Worm (Caenorhabditis elegans) whole organism, midembryonic: Measurements from ENCODE around the gene C25H3.3.
A peak's percentile ranks its signal among the peaks of the same experiment; 100 is the strongest.

Experiments used
- T22C8.4 ChIP-seq: fragments of 200-800 bp; sonication (Bioruptor generic); IDR thresholded peaks from 2 replicates; pipeline ENCODE4 v1.3.6; 2022; ENCODE audit warnings: missing genetic modification characterization, missing compliant biosample characterization
- cog-1 ChIP-seq: sonication (generic microtip); optimal IDR thresholded peaks from 2 replicates; lab custom pipeline; 2016; ENCODE audit warnings: missing genetic modification characterization, missing compliant biosample characterization
- flt-1 ChIP-seq: fragments of 200-800 bp; sonication (Bioruptor generic); IDR thresholded peaks from 2 replicates; pipeline ENCODE4 v1.3.6; 2022; ENCODE audit warnings: missing genetic modification characterization, missing compliant biosample characterization
- klf-2 ChIP-seq: fragments of 200-800 bp; sonication (Bioruptor generic); conservative IDR thresholded peaks from 2 replicates; pipeline ENCODE4 v1.3.6; 2022; ENCODE audit warnings: missing genetic modification reagents, missing genetic modification characterization, missing compliant biosample characterization
- med-1 ChIP-seq: sonication (generic microtip); optimal IDR thresholded peaks from 2 replicates; lab custom pipeline; 2017; ENCODE audit warnings: missing genetic modification characterization, mild to moderate bottlenecking, missing compliant biosample characterization, antibody characterized with exemption, missing genetic modification reagents; ENCODE audit not compliant: insufficient read depth
- ref-1 ChIP-seq: fragments of 200-800 bp; sonication (Bioruptor generic); conservative IDR thresholded peaks from 2 replicates; pipeline ENCODE4 v1.3.6; 2022; ENCODE audit warnings: missing genetic modification reagents, missing genetic modification characterization, missing compliant biosample characterization
- tab-1 ChIP-seq: fragments of 200-800 bp; sonication (Bioruptor generic); IDR thresholded peaks from 2 replicates; pipeline ENCODE4 v1.3.6; 2022; ENCODE audit warnings: missing genetic modification characterization, missing compliant biosample characterization
- ztf-23 ChIP-seq: fragments of 200-800 bp; sonication (Bioruptor generic); IDR thresholded peaks from 2 replicates; pipeline ENCODE4 v1.3.6; 2022; ENCODE audit warnings: missing genetic modification reagents, missing genetic modification characterization, missing compliant biosample characterization
- ztf-29 ChIP-seq: fragments of 200-800 bp; sonication (Bioruptor generic); IDR thresholded peaks from 2 replicates; pipeline ENCODE4 v1.3.6; 2022; ENCODE audit warnings: missing genetic modification reagents, missing genetic modification characterization, missing compliant biosample characterization

C25H3.3 gene

ce11 chrII:5680703-5681102, 13.3 kb upstream of the C25H3.3 start, which contains the start of gene flp-27:
TSS of gene flp-27 (plus strand) at chrII:5681003.
- TF ChIP-seq T22C8.4 (GFP tag; lab: Robert Waterston, UW) = no peak
- no peak for TF ChIP-seq ztf-23 (GFP tag; lab: Robert Waterston, UW)
- TF ChIP-seq ref-1 (GFP tag; lab: Robert Waterston, UW) = no peak
- no peak for TF ChIP-seq klf-2
- TF ChIP-seq ztf-29 = no peak
- TF ChIP-seq flt-1 (GFP tag; lab: Robert Waterston, UW) = no peak
- no peak for TF ChIP-seq cog-1 (tag; lab: Kevin White, UChicago)
- TF ChIP-seq med-1 (GFP tag; lab: Kevin White, UChicago) = no peak
- TF ChIP-seq tab-1 (GFP tag; lab: Robert Waterston, UW) = no peak

- TF ChIP-seq klf-2 (peak; percentile 46; the same call in 1 of the 2 replicates), ztf-23 (GFP tag; lab: Robert Waterston, UW) (no peak), tab-1 (GFP tag; lab: Robert Waterston, UW) (no peak)
Measured at ce11 chrII:5688959-5689358, 5.0 kb upstream of the C25H3.3 start, which contains the start of gene C25H3.11. TSS of gene C25H3.11 (minus strand) at chrII:5689040.

- TF ChIP-seq med-1 (GFP tag; lab: Kevin White, UChicago) = no peak
- no peak for TF ChIP-seq ztf-23 (GFP tag; lab: Robert Waterston, UW)
- TF ChIP-seq tab-1 (GFP tag; lab: Robert Waterston, UW) = no peak
- no peak for TF ChIP-seq klf-2
- no peak for TF ChIP-seq ref-1 (GFP tag; lab: Robert Waterston, UW)
- TF ChIP-seq flt-1 (GFP tag; lab: Robert Waterston, UW) = no peak
- TF ChIP-seq cog-1 (tag; lab: Kevin White, UChicago) = no peak
- TF ChIP-seq ztf-29 = no peak
Measured at ce11 chrII:5691216-5691771, 2.7 kb upstream of the C25H3.3 start, which contains the start of the genes ndub-5 and eif-2D. TSS of gene ndub-5 (minus strand) at chrII:5691353. TSS of gene eif-2D (plus strand) at chrII:5691721.

DNA sequence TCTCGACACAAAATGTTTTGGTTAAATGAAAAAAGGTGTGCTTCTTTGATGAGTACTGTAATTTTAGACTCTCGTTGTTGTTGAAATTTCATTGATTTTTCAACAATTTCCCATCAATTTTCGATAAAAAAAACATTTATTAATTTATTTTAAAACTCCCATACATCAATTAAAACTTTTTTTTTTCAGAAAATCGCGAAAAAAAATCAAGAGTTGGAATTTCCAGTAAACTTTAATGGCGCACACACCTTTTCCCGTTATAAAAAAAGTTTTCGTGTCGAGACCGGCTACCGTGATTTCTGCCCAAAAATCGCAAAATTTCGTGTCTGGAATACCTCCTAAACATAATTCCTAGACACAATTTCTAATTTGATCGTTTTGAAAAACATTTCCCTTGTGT, 805 bp downstream of the C25H3.3 start, which contains the start of gene C25H3.14:
Gene C25H3.14 (plus strand): TSS at position 301 of the 400 bp plus-strand sequence.
- TF ChIP-seq med-1 (GFP tag; lab: Kevin White, UChicago) (no peak), ref-1 (GFP tag; lab: Robert Waterston, UW) (no peak), klf-2 (no peak), T22C8.4 (GFP tag; lab: Robert Waterston, UW) (no peak), ztf-23 (GFP tag; lab: Robert Waterston, UW) (no peak), ztf-29 (no peak), tab-1 (GFP tag; lab: Robert Waterston, UW) (no peak)

ce11 chrII:5696218-5696617, 2.2 kb downstream of the C25H3.3 start:
- TF ChIP-seq klf-2 (no peak), tab-1 (GFP tag; lab: Robert Waterston, UW) (no peak), ztf-29 (no peak), med-1 (GFP tag; lab: Kevin White, UChicago) (no peak), flt-1 (GFP tag; lab: Robert Waterston, UW) (no peak), cog-1 (tag; lab: Kevin White, UChicago) (no peak), ref-1 (GFP tag; lab: Robert Waterston, UW) (no peak), T22C8.4 (GFP tag; lab: Robert Waterston, UW) (no peak), ztf-23 (GFP tag; lab: Robert Waterston, UW) (no peak)

ce11 chrII:5697338-5697737, 3.3 kb downstream of the C25H3.3 start:
- TF ChIP-seq cog-1 (tag; lab: Kevin White, UChicago) = no peak

- TF ChIP-seq T22C8.4 (GFP tag; lab: Robert Waterston, UW) (no peak), ztf-29 (no peak), flt-1 (GFP tag; lab: Robert Waterston, UW) (no peak), cog-1 (tag; lab: Kevin White, UChicago) (no peak), ztf-23 (GFP tag; lab: Robert Waterston, UW) (no peak), ref-1 (GFP tag; lab: Robert Waterston, UW) (no peak), med-1 (GFP tag; lab: Kevin White, UChicago) (no peak)
Measured at ce11 chrII:5698254-5698653, 4.3 kb downstream of the C25H3.3 start.

DNA sequence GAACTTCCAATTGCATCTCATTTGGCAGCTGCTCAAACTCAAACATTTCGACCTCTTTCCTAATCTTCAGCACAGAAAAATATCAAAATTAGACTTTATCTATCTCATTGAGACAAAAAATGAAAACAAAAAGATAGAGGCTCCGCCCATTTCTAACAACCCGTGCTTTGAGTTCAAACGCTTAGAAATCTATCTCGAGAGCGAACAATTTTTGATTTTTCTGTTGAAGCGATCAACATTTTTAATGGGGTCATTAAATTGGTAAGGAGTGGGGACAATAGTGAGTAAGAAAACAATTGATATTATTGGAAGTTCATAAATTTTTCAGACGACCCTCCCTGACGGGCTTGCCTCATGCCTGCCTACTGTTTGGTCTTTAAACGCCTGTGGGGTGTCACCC, 4.9 kb downstream of the C25H3.3 start, which contains the start of the genes C25H3.10 and C25H3.1:
Gene C25H3.10 (minus strand): TSS at position 101 of the 400 bp plus-strand sequence.
Gene C25H3.1 (plus strand): TSS at position 203 of the 400 bp plus-strand sequence.
- no peak for TF ChIP-seq tab-1 (GFP tag; lab: Robert Waterston, UW)
- no peak for TF ChIP-seq ztf-23 (GFP tag; lab: Robert Waterston, UW)
- no peak for TF ChIP-seq klf-2
- no peak for TF ChIP-seq ztf-29
- TF ChIP-seq cog-1 (tag; lab: Kevin White, UChicago) = no peak
- no peak for TF ChIP-seq med-1 (GFP tag; lab: Kevin White, UChicago)
- TF ChIP-seq T22C8.4 (GFP tag; lab: Robert Waterston, UW) = no peak
- no peak for TF ChIP-seq flt-1 (GFP tag; lab: Robert Waterston, UW)
- no peak for TF ChIP-seq ref-1 (GFP tag; lab: Robert Waterston, UW)

ce11 chrII:5701485-5701884, 7.5 kb downstream of the C25H3.3 start:
- TF ChIP-seq ztf-29 = no peak
- TF ChIP-seq tab-1 (GFP tag; lab: Robert Waterston, UW) = no peak
- no peak for TF ChIP-seq med-1 (GFP tag; lab: Kevin White, UChicago)
- TF ChIP-seq klf-2 = no peak
- no peak for TF ChIP-seq flt-1 (GFP tag; lab: Robert Waterston, UW)
- no peak for TF ChIP-seq cog-1 (tag; lab: Kevin White, UChicago)
- TF ChIP-seq ztf-23 (GFP tag; lab: Robert Waterston, UW) = no peak
- TF ChIP-seq T22C8.4 (GFP tag; lab: Robert Waterston, UW) = no peak
- TF ChIP-seq ref-1 (GFP tag; lab: Robert Waterston, UW) = no peak
